In genomic region chrII:9060332-9060840, ce11 we compare ENCODE assay signal across 5 worm cellular contexts.
A peak's percentile ranks its signal among the peaks of the same experiment; 100 is the strongest.
TF ChIP-seq lines count a peak whose summit lies in the region.

No protein-coding gene starts in this region.

TF ChIP-seq in whole organism, L1 larva, 84 proteins besides CTCF, POLR2A, EP300 and RAD21 (continues in another document):
- TF ChIP-seq tbx-2 (tag; optimal IDR thresholded peaks at IDR 0.05; lab: Kevin White, UChicago) (peak; percentile 86), dpl-1 (GFP tag; optimal IDR thresholded peaks at IDR 0.05; lab: Kevin White, UChicago) (peak; percentile 53 to 64 (median 55)), zag-1 (tag; optimal IDR thresholded peaks at IDR 0.05; lab: Kevin White, UChicago) (no peak), lin-35 (GFP tag; optimal IDR thresholded peaks at IDR 0.05; lab: Kevin White, UChicago) (peak; percentile 73 to 86), rnt-1 (tag; optimal IDR thresholded peaks at IDR 0.05; lab: Kevin White, UChicago) (peak; percentile 73), unc-62 (GFP tag; optimal IDR thresholded peaks at IDR 0.05; lab: Kevin White, UChicago) (no peak), Y116A8C.19 (tag; optimal IDR thresholded peaks at IDR 0.05; lab: Kevin White, UChicago; ENCODE audit: borderline replicate concordance) (no peak), xbp-1 (tag; optimal IDR thresholded peaks at IDR 0.05; lab: Kevin White, UChicago) (peak; percentile 78), nhr-12 (tag; optimal IDR thresholded peaks at IDR 0.05; lab: Kevin White, UChicago) (no peak), nhr-84 (tag; optimal IDR thresholded peaks at IDR 0.05; lab: Kevin White, UChicago) (no peak), pag-3 (tag; optimal IDR thresholded peaks at IDR 0.05; lab: Kevin White, UChicago; ENCODE audit: borderline replicate concordance, insufficient read depth) (no peak), hpl-2 (GFP tag; optimal IDR thresholded peaks at IDR 0.05; lab: Kevin White, UChicago) (no peak), grh-1 (GFP tag; IDR thresholded peaks at IDR 0.05; lab: Robert Waterston, UW) (no peak), snu-23 (GFP tag; optimal IDR thresholded peaks at IDR 0.05; lab: Kevin White, UChicago) (peak; percentile 95), lin-39 (tag; optimal IDR thresholded peaks at IDR 0.05; lab: Kevin White, UChicago) (no peak), isw-1 (GFP tag; IDR thresholded peaks at IDR 0.05; lab: Robert Waterston, UW) (peak; percentile 54), nhr-19 (GFP tag; conservative IDR thresholded peaks at IDR 0.05; lab: Robert Waterston, UW) (peak; percentile 77), aha-1 (tag; optimal IDR thresholded peaks at IDR 0.05; lab: Kevin White, UChicago) (peak; percentile 14)

TF ChIP-seq in whole organism, L3 larva, 47 proteins besides CTCF, POLR2A, EP300 and RAD21 (continues in another document):
- TF ChIP-seq ceh-82 (tag; optimal IDR thresholded peaks at IDR 0.05; lab: Kevin White, UChicago) (no peak), nhr-43 (tag; optimal IDR thresholded peaks at IDR 0.05; lab: Kevin White, UChicago; ENCODE audit: poor library complexity, severe bottlenecking) (peak; percentile 55), fkh-10 (GFP tag; optimal IDR thresholded peaks at IDR 0.05; lab: Kevin White, UChicago) (peak; percentile 86), aly-2 (tag; optimal IDR thresholded peaks at IDR 0.05; lab: Kevin White, UChicago) (no peak), skn-1 (tag; optimal IDR thresholded peaks at IDR 0.05; lab: Kevin White, UChicago) (peak; percentile 80), ceh-28 (tag; optimal IDR thresholded peaks at IDR 0.05; lab: Kevin White, UChicago) (peak; percentile 53), sea-2 (GFP tag; optimal IDR thresholded peaks at IDR 0.05; lab: Kevin White, UChicago) (peak; percentile 87), nhr-12 (tag; optimal IDR thresholded peaks at IDR 0.05; lab: Kevin White, UChicago) (no peak), jun-1 (tag; optimal IDR thresholded peaks at IDR 0.05; lab: Kevin White, UChicago) (peak; percentile 91), nhr-76 (tag; optimal IDR thresholded peaks at IDR 0.05; lab: Kevin White, UChicago) (peak; percentile 6), daf-12 (tag; optimal IDR thresholded peaks at IDR 0.05; lab: Kevin White, UChicago) (no peak), eor-1 (tag; optimal IDR thresholded peaks at IDR 0.05; lab: Kevin White, UChicago) (no peak), zag-1 (tag; optimal IDR thresholded peaks at IDR 0.05; lab: Kevin White, UChicago) (no peak), nhr-77 (tag; optimal IDR thresholded peaks at IDR 0.05; lab: Kevin White, UChicago) (peak; percentile 1), fos-1 (tag; optimal IDR thresholded peaks at IDR 0.05; lab: Kevin White, UChicago) (peak; percentile 90), nfya-1 (tag; optimal IDR thresholded peaks at IDR 0.05; lab: Kevin White, UChicago; ENCODE audit: insufficient read depth) (peak; percentile 97), unc-62 (GFP tag; optimal IDR thresholded peaks at IDR 0.05; lab: Kevin White, UChicago) (peak; percentile 90), hmg-11 (tag; optimal IDR thresholded peaks at IDR 0.05; lab: Kevin White, UChicago) (peak; percentile 95), elt-2 (tag; optimal IDR thresholded peaks at IDR 0.05; lab: Kevin White, UChicago) (peak; percentile 89)

TF ChIP-seq in whole organism, early embryonic, 17 proteins besides CTCF, POLR2A, EP300 and RAD21:
- TF ChIP-seq F13C5.2 (tag; optimal IDR thresholded peaks at IDR 0.05; lab: Kevin White, UChicago) (peak; percentile 80), hmbx-1 (tag; optimal IDR thresholded peaks at IDR 0.05; lab: Kevin White, UChicago) (no peak), ceh-13 (GFP tag; optimal IDR thresholded peaks at IDR 0.05; lab: Kevin White, UChicago) (no peak), tbx-11 (GFP tag; IDR thresholded peaks at IDR 0.05; lab: Robert Waterston, UW) (no peak), ama-1 (optimal IDR thresholded peaks at IDR 0.05; lab: Kevin White, UChicago) (peak; percentile 21), ceh-36 (tag; optimal IDR thresholded peaks at IDR 0.05; lab: Kevin White, UChicago) (peak; percentile 56), tbx-37 (GFP tag; conservative IDR thresholded peaks at IDR 0.05; lab: Robert Waterston, UW) (no peak), flt-1 (GFP tag; IDR thresholded peaks at IDR 0.05; lab: Robert Waterston, UW) (no peak), B0310.2 (tag; optimal IDR thresholded peaks at IDR 0.05; lab: Kevin White, UChicago) (peak; percentile 51), aly-1 (tag; optimal IDR thresholded peaks at IDR 0.05; lab: Kevin White, UChicago) (peak; percentile 85), hnd-1 (tag; optimal IDR thresholded peaks at IDR 0.05; lab: Kevin White, UChicago) (no peak), hmg-4 (GFP tag; optimal IDR thresholded peaks at IDR 0.05; lab: Kevin White, UChicago) (peak; percentile 94), tra-4 (tag; optimal IDR thresholded peaks at IDR 0.05; lab: Kevin White, UChicago) (peak; percentile 19), ets-7 (tag; optimal IDR thresholded peaks at IDR 0.05; lab: Kevin White, UChicago) (no peak), pes-1 (GFP tag; IDR thresholded peaks at IDR 0.05; lab: Robert Waterston, UW) (peak; percentile 72), scrt-1 (GFP tag; IDR thresholded peaks at IDR 0.05; lab: Robert Waterston, UW) (0 out of 2 replicates have a peak, but pooled peaks have one; percentile 34), sea-1 (GFP tag; conservative IDR thresholded peaks at IDR 0.05; lab: Robert Waterston, UW) (peak; percentile 68)
TF ChIP-seq in whole organism, early embryonic: peak in this region for 10.

TF ChIP-seq in whole organism, midembryonic, 9 proteins besides CTCF, POLR2A, EP300 and RAD21:
- TF ChIP-seq ztf-29 (GFP tag; IDR thresholded peaks at IDR 0.05; lab: Robert Waterston, UW): peak; percentile 75
- TF ChIP-seq klf-2 (GFP tag; conservative IDR thresholded peaks at IDR 0.05; lab: Robert Waterston, UW): no peak
- peak; percentile 61 for TF ChIP-seq ztf-23 (GFP tag; IDR thresholded peaks at IDR 0.05; lab: Robert Waterston, UW)
- no peak for TF ChIP-seq ref-1 (GFP tag; conservative IDR thresholded peaks at IDR 0.05; lab: Robert Waterston, UW)
- peak; percentile 93 for TF ChIP-seq cog-1 (tag; optimal IDR thresholded peaks at IDR 0.05; lab: Kevin White, UChicago)
- TF ChIP-seq med-1 (GFP tag; optimal IDR thresholded peaks at IDR 0.05; lab: Kevin White, UChicago; ENCODE audit: insufficient read depth): no peak
- peak; percentile 71 for TF ChIP-seq flt-1 (GFP tag; IDR thresholded peaks at IDR 0.05; lab: Robert Waterston, UW)
- TF ChIP-seq T22C8.4 (GFP tag; IDR thresholded peaks at IDR 0.05; lab: Robert Waterston, UW): no peak
- TF ChIP-seq tab-1 (GFP tag; IDR thresholded peaks at IDR 0.05; lab: Robert Waterston, UW): peak; percentile 53; the same call in 1 of the 2 replicates

TF ChIP-seq in whole organism, young adult, 124 proteins besides CTCF, POLR2A, EP300 and RAD21 (continues in another document):
- peak in 1 of 3 experiments; percentile 24 for TF ChIP-seq lin-35 (GFP tag; optimal IDR thresholded peaks at IDR 0.05; lab: Kevin White, UChicago)
- TF ChIP-seq T26A5.8 (tag; optimal IDR thresholded peaks at IDR 0.05; lab: Kevin White, UChicago): no peak
- TF ChIP-seq nfya-2 (GFP tag; IDR thresholded peaks at IDR 0.05; lab: Robert Waterston, UW): no peak
- TF ChIP-seq C17E4.6 (GFP tag; IDR thresholded peaks at IDR 0.05; lab: Robert Waterston, UW): 0 out of 2 replicates have a peak, but pooled peaks have one; percentile 32
- peak; percentile 93 for TF ChIP-seq nfyb-1 (GFP tag; IDR thresholded peaks at IDR 0.05; lab: Robert Waterston, UW)
- peak; percentile 91 for TF ChIP-seq K12H6.12 (tag; optimal IDR thresholded peaks at IDR 0.05; lab: Kevin White, UChicago)
- TF ChIP-seq zfh-2 (GFP tag; conservative IDR thresholded peaks at IDR 0.05; lab: Robert Waterston, UW): peak; percentile 98
- TF ChIP-seq attf-5 (GFP tag; optimal IDR thresholded peaks at IDR 0.05; lab: Kevin White, UChicago): peak; percentile 92
- no peak for TF ChIP-seq mes-4 (tag; optimal IDR thresholded peaks at IDR 0.05; lab: Kevin White, UChicago)
- TF ChIP-seq ZK185.1 (tag; optimal IDR thresholded peaks at IDR 0.05; lab: Kevin White, UChicago; ENCODE audit: poor library complexity, severe bottlenecking): peak; percentile 61
- TF ChIP-seq madf-3 (GFP tag; IDR thresholded peaks at IDR 0.05; lab: Robert Waterston, UW): peak; percentile 84
- TF ChIP-seq lin-40 (tag; optimal IDR thresholded peaks at IDR 0.05; lab: Kevin White, UChicago): peak; percentile 83
- 0 out of 2 replicates have a peak, but pooled peaks have one; percentile 18 for TF ChIP-seq cebp-2 (GFP tag; IDR thresholded peaks at IDR 0.05; lab: Robert Waterston, UW)
- TF ChIP-seq ztf-28 (GFP tag; IDR thresholded peaks at IDR 0.05; lab: Robert Waterston, UW): no peak
- no peak for TF ChIP-seq snpc-4 (GFP tag; optimal IDR thresholded peaks at IDR 0.05; lab: Kevin White, UChicago)
- peak in 3 of 4 experiments; percentile 62 to 70 (median 66) for TF ChIP-seq snpc-4 (tag; optimal IDR thresholded peaks at IDR 0.05; lab: Kevin White, UChicago)
- TF ChIP-seq die-1 (tag; optimal IDR thresholded peaks at IDR 0.05; lab: Kevin White, UChicago): peak; percentile 29
- TF ChIP-seq K11D2.4 (GFP tag; IDR thresholded peaks at IDR 0.05; lab: Robert Waterston, UW): peak; percentile 85
- TF ChIP-seq rpc-1 (optimal IDR thresholded peaks at IDR 0.05; lab: Kevin White, UChicago): no peak
- TF ChIP-seq rpc-1 (tag; optimal IDR thresholded peaks at IDR 0.05; lab: Kevin White, UChicago): no peak
- no peak for TF ChIP-seq madf-6 (GFP tag; IDR thresholded peaks at IDR 0.05; lab: Robert Waterston, UW)
- TF ChIP-seq him-1 (tag; optimal IDR thresholded peaks at IDR 0.05; lab: Kevin White, UChicago): no peak
- no peak for TF ChIP-seq nhr-27 (tag; optimal IDR thresholded peaks at IDR 0.05; lab: Kevin White, UChicago)
- peak; percentile 69 for TF ChIP-seq pbrm-1 (GFP tag; IDR thresholded peaks at IDR 0.05; lab: Robert Waterston, UW)
- TF ChIP-seq madf-10 (tag; optimal IDR thresholded peaks at IDR 0.05; lab: Kevin White, UChicago): peak; percentile 99
- peak; percentile 27 for TF ChIP-seq F10E7.11 (tag; optimal IDR thresholded peaks at IDR 0.05; lab: Kevin White, UChicago)
- peak; percentile 9 for TF ChIP-seq athp-1 (tag; optimal IDR thresholded peaks at IDR 0.05; lab: Kevin White, UChicago)
- TF ChIP-seq ceh-58 (GFP tag; IDR thresholded peaks at IDR 0.05; lab: Robert Waterston, UW): no peak
- TF ChIP-seq ztf-25 (GFP tag; IDR thresholded peaks at IDR 0.05; lab: Robert Waterston, UW): no peak
- peak; percentile 57; the same call in 1 of the 2 replicates for TF ChIP-seq C06A6.2 (GFP tag; conservative IDR thresholded peaks at IDR 0.05; lab: Robert Waterston, UW)
- TF ChIP-seq attf-3 (GFP tag; conservative IDR thresholded peaks at IDR 0.05; lab: Robert Waterston, UW): peak; percentile 46; the same call in 1 of the 2 replicates
- TF ChIP-seq ceh-100 (GFP tag; IDR thresholded peaks at IDR 0.05; lab: Robert Waterston, UW): 0 out of 2 replicates have a peak, but pooled peaks have one; percentile 12
- TF ChIP-seq nhr-80 (tag; optimal IDR thresholded peaks at IDR 0.05; lab: Kevin White, UChicago): peak; percentile 92
- TF ChIP-seq pha-4 (tag; optimal IDR thresholded peaks at IDR 0.05; lab: Kevin White, UChicago): no peak
- peak; percentile 92 for TF ChIP-seq ceh-27 (GFP tag; optimal IDR thresholded peaks at IDR 0.05; lab: Kevin White, UChicago)

Comparison
In these comparisons a context has a peak if more than half of its experiments do, and no peak if none do; other contexts are left out.
1. Of the 8 proteins assayed by ChIP-seq in both whole organism, young adult and whole organism, L1 larva: peak only in whole organism, young adult: unc-62; only in whole organism, L1 larva: dpl-1, efl-1 and unc-130; in both: nhr-90 and snpc-4; in neither: 1; mixed calls (peak in some experiments, not most) for 1.